Fruit fly (Drosophila melanogaster) whole organism, pupa: ENCODE measurements around the gene CG43210.
A peak's percentile ranks its signal among the peaks of the same experiment; 100 is the strongest.

Experiments
- CG10348 ChIP-seq: fragments of 200-800 bp; sonication (Bioruptor generic); IDR thresholded peaks from 2 replicates; pipeline ENCODE4 v1.3.6; 2022; ENCODE audit warnings: missing biosample characterization, missing genetic modification characterization
- CG14655 ChIP-seq: fragments of 200-800 bp; sonication (Bioruptor generic); optimal IDR thresholded peaks from 3 replicates; lab custom pipeline; 2017; ENCODE audit warnings: mild to moderate bottlenecking, missing biosample characterization, missing genetic modification reagents, missing genetic modification characterization
- CG32121 ChIP-seq: fragments of 200-800 bp; sonication (Bioruptor generic); IDR thresholded peaks from 2 replicates; pipeline ENCODE4 v1.3.6; 2022; ENCODE audit warnings: missing biosample characterization, missing genetic modification characterization
- CG34367 ChIP-seq: fragments of 200-800 bp; sonication (Bioruptor generic); optimal IDR thresholded peaks from 2 replicates; lab custom pipeline; 2018; ENCODE audit warnings: missing biosample characterization, mild to moderate bottlenecking, missing genetic modification characterization
- CG4496 ChIP-seq: fragments of 200-800 bp; sonication (Bioruptor generic); IDR thresholded peaks from 3 replicates; pipeline ENCODE4 v1.3.6; 2022; ENCODE audit warnings: missing biosample characterization, missing genetic modification characterization
- CG8159 ChIP-seq: fragments of 200-800 bp; sonication (Bioruptor generic); optimal IDR thresholded peaks from 3 replicates; lab custom pipeline; 2018; ENCODE audit warnings: missing biosample characterization, mild to moderate bottlenecking, missing genetic modification characterization, moderate library complexity
- CG8301 ChIP-seq: fragments of 200-800 bp; sonication (Bioruptor generic); optimal IDR thresholded peaks from 2 replicates; lab custom pipeline; 2018; ENCODE audit warnings: missing biosample characterization, mild to moderate bottlenecking, missing genetic modification characterization
- CG9948 ChIP-seq: fragments of 200-800 bp; sonication (Bioruptor generic); optimal IDR thresholded peaks from 2 replicates; lab custom pipeline; 2018; ENCODE audit warnings: missing biosample characterization, mild to moderate bottlenecking, missing genetic modification characterization, moderate library complexity
- EcR ChIP-seq: fragments of 200-800 bp; sonication (Bioruptor generic); optimal IDR thresholded peaks from 3 replicates; lab custom pipeline; 2019; ENCODE audit warnings: missing biosample characterization, missing genetic modification characterization, mild to moderate bottlenecking, moderate library complexity, missing genetic modification reagents
- Ets98B ChIP-seq: fragments of 200-800 bp; sonication (Bioruptor generic); IDR thresholded peaks from 2 replicates; pipeline ENCODE4 v1.3.6; 2022; ENCODE audit warnings: missing biosample characterization, missing genetic modification characterization
- Snoo ChIP-seq: fragments of 200-800 bp; sonication (Bioruptor generic); optimal IDR thresholded peaks from 3 replicates; lab custom pipeline; 2017; ENCODE audit warnings: missing biosample characterization, mild to moderate bottlenecking, missing genetic modification characterization, inconsistent platforms
- rn ChIP-seq: fragments of 200-800 bp; sonication (Bioruptor generic); IDR thresholded peaks from 2 replicates; pipeline ENCODE4 v1.3.6; 2022; ENCODE audit warnings: missing biosample characterization, missing genetic modification characterization

dm6 chr3R:18573699-18574259 lies 8.8 kb upstream of the CG43210 start:
- TF ChIP-seq Snoo (tag; lab: Kevin White, UChicago): peak; percentile 93
- TF ChIP-seq CG9948 (tag; lab: Kevin White, UChicago): peak; percentile 96
- peak; percentile 97 for TF ChIP-seq CG14655 (GFP tag; lab: Kevin White, UChicago)
- TF ChIP-seq CG8301 (tag; lab: Kevin White, UChicago): peak; percentile 96
- TF ChIP-seq CG34367 (tag; lab: Kevin White, UChicago): peak; percentile 95
- TF ChIP-seq rn (GFP tag; lab: Robert Waterston, UW): peak; percentile 87
- TF ChIP-seq CG10348 (GFP tag; lab: Robert Waterston, UW): peak; percentile 75
- TF ChIP-seq CG32121 (GFP tag; lab: Robert Waterston, UW): peak; percentile 94
- TF ChIP-seq CG4496 (GFP tag; lab: Robert Waterston, UW): peak; percentile 89
- peak; percentile 82 for TF ChIP-seq EcR
- peak; percentile 96 for TF ChIP-seq CG8159 (tag; lab: Kevin White, UChicago)
- TF ChIP-seq Ets98B (GFP tag; lab: Robert Waterston, UW): peak; percentile 86
